Worm (Caenorhabditis elegans) whole organism, L4/young adult: ENCODE results near the gene F31F4.11.

Experiments used
- W03F9.2 ChIP-seq: fragments of 150-350 bp; optimal IDR thresholded peaks from 2 replicates; lab custom pipeline; 2014; ENCODE audit warnings: missing biosample characterization, missing genetic modification characterization
- dao-5 ChIP-seq: sonication (generic microtip); optimal IDR thresholded peaks from 2 replicates; lab custom pipeline; 2016; ENCODE audit warnings: missing genotype, missing genetic modification characterization, moderate library complexity, missing compliant biosample characterization
- him-1 ChIP-seq: sonication (generic microtip); optimal IDR thresholded peaks from 2 replicates; lab custom pipeline; 2016; ENCODE audit warnings: missing genotype, missing genetic modification reagents, missing genetic modification characterization, missing compliant biosample characterization

ce11 chrV:622902-623301 is 41.3 kb downstream of the F31F4.11 start, which contains the start of gene F48G7.5:
- TF ChIP-seq him-1 (no peak), dao-5 (tag; lab: Kevin White, UChicago) (no peak), W03F9.2 (tag; lab: Kevin White, UChicago) (no peak)
